Worm (Caenorhabditis elegans) whole organism, young adult: ENCODE data around the gene F46F5.10.

Source experiments
- B0019.2 ChIP-seq: fragments of 200-800 bp; sonication (Bioruptor generic); conservative IDR thresholded peaks from 2 replicates; pipeline ENCODE4 v1.3.6; 2022; ENCODE audit warnings: missing genetic modification reagents, missing genetic modification characterization, missing compliant biosample characterization
- B0261.1 ChIP-seq: sonication (generic microtip); optimal IDR thresholded peaks from 2 replicates; lab custom pipeline; 2016; ENCODE audit warnings: mild to moderate bottlenecking, missing genetic modification characterization, moderate library complexity, missing compliant biosample characterization
- F10E7.11 ChIP-seq: sonication (generic microtip); optimal IDR thresholded peaks from 2 replicates; lab custom pipeline; 2017; ENCODE audit warnings: mild to moderate bottlenecking, missing genetic modification characterization, moderate library complexity, missing compliant biosample characterization
- F39B2.1 ChIP-seq: fragments of 200-800 bp; sonication (Bioruptor generic); IDR thresholded peaks from 2 replicates; pipeline ENCODE4 v1.3.6; 2022; ENCODE audit warnings: missing genetic modification reagents, missing genetic modification characterization, missing compliant biosample characterization
- F49E8.2 ChIP-seq: sonication (generic microtip); optimal IDR thresholded peaks from 3 replicates; lab custom pipeline; 2017; ENCODE audit warnings: missing genetic modification characterization, mild to moderate bottlenecking, missing compliant biosample characterization, antibody characterized with exemption, moderate library complexity; ENCODE audit not compliant: insufficient read depth
- Y53G8AR.9 ChIP-seq: fragments of 200-800 bp; sonication (Bioruptor generic); conservative IDR thresholded peaks from 2 replicates; pipeline ENCODE4 v1.3.6; 2022; ENCODE audit warnings: missing genetic modification reagents, missing genetic modification characterization, missing compliant biosample characterization
- Y79H2A.3 ChIP-seq: fragments of 200-800 bp; sonication (Bioruptor generic); conservative IDR thresholded peaks from 2 replicates; pipeline ENCODE4 v1.3.6; 2022; ENCODE audit warnings: missing genetic modification reagents, missing genetic modification characterization, missing compliant biosample characterization
- aptf-2 ChIP-seq: fragments of 200-800 bp; sonication (Bioruptor generic); conservative IDR thresholded peaks from 2 replicates; pipeline ENCODE4 v1.3.6; 2022; ENCODE audit warnings: missing genetic modification reagents, missing genetic modification characterization, missing compliant biosample characterization
- aptf-3 ChIP-seq: fragments of 200-800 bp; sonication (Bioruptor generic); IDR thresholded peaks from 2 replicates; pipeline ENCODE4 v1.3.6; 2022; ENCODE audit warnings: missing genetic modification characterization, missing compliant biosample characterization
- atf-7 ChIP-seq: sonication (generic microtip); optimal IDR thresholded peaks from 2 replicates; lab custom pipeline; 2017; ENCODE audit warnings: mild to moderate bottlenecking, missing genetic modification characterization, missing compliant biosample characterization
- attf-3 ChIP-seq: fragments of 200-800 bp; sonication (Bioruptor generic); conservative IDR thresholded peaks from 2 replicates; pipeline ENCODE4 v1.3.6; 2022; ENCODE audit warnings: missing genetic modification reagents, missing genetic modification characterization, missing compliant biosample characterization
- cebp-1 ChIP-seq, 2 experiments: fragments of 200-800 bp in 1 of 2; sonication (Bioruptor generic) in 1 of 2; sonication (generic microtip) in 1 of 2; IDR thresholded peaks in 1 of 2; optimal IDR thresholded peaks in 1 of 2; 2 replicates each; pipeline versions ENCODE4 v1.3.6 to Lab custom; 2017 to 2022; ENCODE audit warnings: missing compliant biosample characterization in 2 of 2, missing genetic modification characterization in 2 of 2, mild to moderate bottlenecking in 1 of 2, missing genetic modification reagents in 1 of 2, moderate library complexity in 1 of 2
- ceh-40 ChIP-seq: fragments of 200-800 bp; sonication (Bioruptor generic); IDR thresholded peaks from 2 replicates; pipeline ENCODE4 v1.3.6; 2022; ENCODE audit warnings: missing genetic modification characterization, missing compliant biosample characterization
- ceh-58 ChIP-seq: fragments of 200-800 bp; sonication (Bioruptor generic); IDR thresholded peaks from 2 replicates; pipeline ENCODE4 v1.3.6; 2022; ENCODE audit warnings: missing genetic modification characterization, missing compliant biosample characterization
- ceh-91 ChIP-seq: fragments of 200-800 bp; sonication (Bioruptor generic); IDR thresholded peaks from 2 replicates; pipeline ENCODE4 v1.3.6; 2022; ENCODE audit warnings: missing genetic modification reagents, missing genetic modification characterization, missing compliant biosample characterization
- efl-1 ChIP-seq: fragments of 150-350 bp; optimal IDR thresholded peaks from 2 replicates; lab custom pipeline; 2014; ENCODE audit warnings: missing biosample characterization, missing genetic modification reagents, missing genetic modification characterization
- fkh-3 ChIP-seq: sonication (generic microtip); optimal IDR thresholded peaks from 2 replicates; lab custom pipeline; 2016; ENCODE audit warnings: mild to moderate bottlenecking, missing genetic modification characterization, missing compliant biosample characterization
- hlh-12 ChIP-seq: sonication (generic microtip); optimal IDR thresholded peaks from 2 replicates; lab custom pipeline; 2016; ENCODE audit warnings: missing genetic modification characterization, missing compliant biosample characterization
- hlh-26 ChIP-seq: fragments of 200-800 bp; sonication (Bioruptor generic); conservative IDR thresholded peaks from 2 replicates; pipeline ENCODE4 v1.3.6; 2022; ENCODE audit warnings: missing genetic modification reagents, missing genetic modification characterization, missing compliant biosample characterization
- hrde-1 ChIP-seq: sonication (generic microtip); optimal IDR thresholded peaks from 2 replicates; lab custom pipeline; 2016; ENCODE audit warnings: missing genetic modification characterization, mild to moderate bottlenecking, missing compliant biosample characterization, moderate library complexity, missing genotype, missing genetic modification reagents, borderline replicate concordance
- madf-10 ChIP-seq: sonication (generic microtip); optimal IDR thresholded peaks from 2 replicates; lab custom pipeline; 2016; ENCODE audit warnings: mild to moderate bottlenecking, missing genetic modification characterization, missing compliant biosample characterization
- madf-6 ChIP-seq: fragments of 200-800 bp; sonication (Bioruptor generic); IDR thresholded peaks from 2 replicates; pipeline ENCODE4 v1.3.6; 2022; ENCODE audit warnings: missing genetic modification reagents, missing genetic modification characterization, missing compliant biosample characterization
- mcd-1 ChIP-seq: fragments of 200-800 bp; sonication (Bioruptor generic); IDR thresholded peaks from 2 replicates; pipeline ENCODE4 v1.3.6; 2022; ENCODE audit warnings: missing genetic modification reagents, missing genetic modification characterization, missing compliant biosample characterization
- mes-4 ChIP-seq: sonication (generic microtip); optimal IDR thresholded peaks from 2 replicates; lab custom pipeline; 2016; ENCODE audit warnings: missing genotype, missing genetic modification characterization, missing compliant biosample characterization
- pha-4 ChIP-seq: fragments of 150-350 bp; sonication (generic microtip); optimal IDR thresholded peaks from 2 replicates; lab custom pipeline; 2014; ENCODE audit warnings: missing biosample characterization, missing genetic modification reagents, missing genetic modification characterization
- rec-8 ChIP-seq, 2 experiments: sonication (generic microtip); optimal IDR thresholded peaks; 2 replicates each; lab custom pipeline; 2016; ENCODE audit warnings: mild to moderate bottlenecking in 2 of 2, missing genetic modification characterization in 2 of 2, missing genetic modification reagents in 2 of 2, missing genotype in 2 of 2, missing biosample characterization in 1 of 2, missing compliant biosample characterization in 1 of 2, moderate library complexity in 1 of 2
- repo-1 ChIP-seq: sonication (generic microtip); optimal IDR thresholded peaks from 2 replicates; lab custom pipeline; 2017; ENCODE audit warnings: mild to moderate bottlenecking, missing genetic modification characterization, missing compliant biosample characterization
- rpc-1 ChIP-seq, 2 experiments: fragments of 150-350 bp in 1 of 2; sonication (generic microtip) in 1 of 2; optimal IDR thresholded peaks; 2 replicates each; lab custom pipeline; 2014 to 2018; ENCODE audit warnings: missing biosample characterization in 1 of 2, missing genetic modification characterization in 1 of 2, missing genetic modification reagents in 1 of 2, missing genotype in 1 of 2
- sea-2 ChIP-seq: fragments of 200-800 bp; sonication (Bioruptor generic); IDR thresholded peaks from 2 replicates; pipeline ENCODE4 v1.3.6; 2022; ENCODE audit warnings: missing genetic modification characterization, missing compliant biosample characterization
- snpc-3.4 ChIP-seq: sonication (generic microtip); optimal IDR thresholded peaks from 2 replicates; lab custom pipeline; 2017; ENCODE audit warnings: missing genetic modification characterization, mild to moderate bottlenecking, missing compliant biosample characterization, antibody characterized with exemption, moderate library complexity, missing genotype, missing genetic modification reagents
- sptf-2 ChIP-seq: fragments of 200-800 bp; sonication (Bioruptor generic); optimal IDR thresholded peaks from 2 replicates; lab custom pipeline; 2018; ENCODE audit warnings: mild to moderate bottlenecking, missing genetic modification characterization, missing compliant biosample characterization
- tbx-9 ChIP-seq: sonication (generic microtip); optimal IDR thresholded peaks from 2 replicates; lab custom pipeline; 2016; ENCODE audit warnings: borderline replicate concordance, missing genetic modification characterization, inconsistent platforms, missing compliant biosample characterization
- unc-62 ChIP-seq: fragments of 150-350 bp; optimal IDR thresholded peaks from 2 replicates; lab custom pipeline; 2014; ENCODE audit warnings: missing biosample characterization, missing genetic modification reagents, missing genetic modification characterization
- zim-3 ChIP-seq: sonication (generic microtip); optimal IDR thresholded peaks from 2 replicates; lab custom pipeline; 2017; ENCODE audit warnings: mild to moderate bottlenecking, missing genetic modification characterization, moderate library complexity, missing compliant biosample characterization
- ztf-18 ChIP-seq: sonication (generic microtip); optimal IDR thresholded peaks from 2 replicates; lab custom pipeline; 2016; ENCODE audit warnings: missing genotype, mild to moderate bottlenecking, missing genetic modification characterization, missing compliant biosample characterization
- ztf-6 ChIP-seq: fragments of 200-800 bp; sonication (Bioruptor generic); IDR thresholded peaks from 2 replicates; pipeline ENCODE4 v1.3.6; 2022; ENCODE audit warnings: missing genetic modification reagents, missing genetic modification characterization, missing compliant biosample characterization

Gene F46F5.10

ce11 chrII:791828-792227, 31.8 kb upstream of the F46F5.10 start, which contains the start of gene F46F5.1 (continued):
- TF ChIP-seq ztf-18 (tag; lab: Kevin White, UChicago): no peak

DNA sequence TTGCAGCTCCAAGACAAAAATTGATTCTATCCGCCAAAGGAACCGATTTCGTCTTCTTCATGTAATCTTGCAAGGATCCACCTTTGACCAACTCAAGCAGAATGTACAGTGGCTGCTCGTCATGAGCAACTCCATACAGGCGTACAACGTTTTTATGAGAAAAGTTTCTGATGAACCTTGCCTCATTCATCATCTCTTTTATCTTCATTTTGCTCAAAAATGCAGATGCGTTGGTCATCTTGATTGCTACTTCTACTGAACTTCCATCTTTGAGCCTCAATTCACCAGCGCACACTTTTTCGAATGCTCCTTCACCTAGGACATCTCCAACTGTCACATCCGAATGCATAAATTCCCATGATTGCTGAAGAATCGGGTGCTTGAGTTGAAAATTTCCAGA, 26.7 kb upstream of the F46F5.10 start:
- no peak for TF ChIP-seq Y53G8AR.9 (GFP tag; lab: Robert Waterston, UW)
- TF ChIP-seq sea-2: no peak
- no peak for TF ChIP-seq aptf-3
- TF ChIP-seq efl-1: no peak
- no peak for TF ChIP-seq fkh-3 (tag; lab: Kevin White, UChicago)
- no peak for TF ChIP-seq pha-4 (tag; lab: Kevin White, UChicago)
- no peak for TF ChIP-seq F10E7.11
- TF ChIP-seq rec-8 (tag; optimal IDR thresholded peaks at IDR 0.05; lab: Kevin White, UChicago): no peak
- TF ChIP-seq ceh-40 (GFP tag; lab: Robert Waterston, UW): no peak
- TF ChIP-seq madf-10 (tag; lab: Kevin White, UChicago): no peak
- TF ChIP-seq unc-62 (GFP tag; lab: Kevin White, UChicago): no peak
- no peak for TF ChIP-seq repo-1 (tag; lab: Kevin White, UChicago)
- no peak for TF ChIP-seq mes-4
- TF ChIP-seq sptf-2 (GFP tag; lab: Kevin White, UChicago): no peak
- TF ChIP-seq attf-3 (GFP tag; lab: Robert Waterston, UW): no peak
- TF ChIP-seq hlh-26: no peak
- no peak for TF ChIP-seq aptf-2 (GFP tag; lab: Robert Waterston, UW)
- TF ChIP-seq F39B2.1: no peak
- no peak for TF ChIP-seq Y79H2A.3
- TF ChIP-seq hlh-12 (tag; lab: Kevin White, UChicago): no peak

DNA sequence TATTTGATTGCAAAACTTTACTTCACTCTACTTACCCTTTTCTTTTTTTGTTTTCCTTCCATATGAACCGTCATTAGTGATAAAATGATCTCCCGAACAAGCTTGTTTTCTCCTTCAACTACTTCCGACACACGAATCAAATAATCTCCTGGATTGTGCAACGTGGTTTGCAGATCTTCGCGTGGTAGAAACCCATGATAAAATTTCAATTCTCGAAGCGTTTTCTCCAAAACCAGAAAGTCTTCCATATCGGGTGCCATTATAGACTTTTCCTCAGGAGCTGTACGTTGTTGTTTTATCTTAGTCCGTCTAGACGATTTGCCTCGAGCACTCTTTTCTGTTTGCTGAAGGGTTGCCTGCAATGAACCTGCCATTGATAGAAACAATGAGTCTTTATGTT, 26.2 kb upstream of the F46F5.10 start:
- TF ChIP-seq B0019.2 (GFP tag; lab: Robert Waterston, UW) (no peak), F10E7.11 (no peak), B0261.1 (tag; lab: Kevin White, UChicago) (no peak), F49E8.2 (tag; lab: Kevin White, UChicago) (no peak), snpc-3.4 (tag; lab: Kevin White, UChicago) (no peak), ztf-6 (no peak), cebp-1 (GFP tag; IDR thresholded peaks at IDR 0.05; lab: Robert Waterston, UW) (no peak), cebp-1 (tag; optimal IDR thresholded peaks at IDR 0.05; lab: Kevin White, UChicago) (no peak), atf-7 (no peak), zim-3 (tag; lab: Kevin White, UChicago) (no peak), ceh-91 (GFP tag; lab: Robert Waterston, UW) (no peak), hrde-1 (tag; lab: Kevin White, UChicago) (no peak), rpc-1 (optimal IDR thresholded peaks at IDR 0.05; lab: Kevin White, UChicago) (no peak), rpc-1 (tag; optimal IDR thresholded peaks at IDR 0.05; lab: Kevin White, UChicago) (no peak), madf-6 (no peak), ceh-58 (GFP tag; lab: Robert Waterston, UW) (no peak), aptf-3 (no peak), mcd-1 (no peak), F39B2.1 (no peak), tbx-9 (tag; lab: Kevin White, UChicago) (no peak)
